Worm (Caenorhabditis elegans) whole organism, L1 larva: Measurements from ENCODE around the gene try-9.

Experiments
- C16A3.4 ChIP-seq: fragments of 150-350 bp; optimal IDR thresholded peaks from 2 replicates; lab custom pipeline; 2014; ENCODE audit warnings: missing biosample characterization, missing genetic modification characterization
- aly-2 ChIP-seq: fragments of 150-350 bp; optimal IDR thresholded peaks from 2 replicates; lab custom pipeline; 2014; ENCODE audit warnings: missing biosample characterization, missing genetic modification characterization
- ama-1 ChIP-seq: fragments of 150-350 bp; optimal IDR thresholded peaks from 2 replicates; lab custom pipeline; 2014
- lin-13 ChIP-seq: fragments of 150-350 bp; optimal IDR thresholded peaks from 2 replicates; lab custom pipeline; 2014; ENCODE audit warnings: missing biosample characterization, missing genetic modification reagents, missing genetic modification characterization
- mdl-1 ChIP-seq, 2 experiments: fragments of 150-350 bp; optimal IDR thresholded peaks; 2 replicates each; lab custom pipeline; 2014 to 2017; ENCODE audit warnings: missing biosample characterization in 2 of 2, missing genetic modification characterization in 2 of 2, inconsistent platforms in 1 of 2
- zag-1 ChIP-seq: fragments of 150-350 bp; optimal IDR thresholded peaks from 2 replicates; lab custom pipeline; 2014; ENCODE audit warnings: missing biosample characterization, missing genetic modification characterization
- ztf-11 ChIP-seq, 2 experiments: sonication (generic microtip); optimal IDR thresholded peaks; 2 replicates each; lab custom pipeline; 2016 to 2017; ENCODE audit warnings: missing genetic modification characterization in 2 of 2, missing biosample characterization in 1 of 2, missing compliant biosample characterization in 1 of 2

- no peak for TF ChIP-seq zag-1 (tag; lab: Kevin White, UChicago)
- TF ChIP-seq mdl-1 (tag; optimal IDR thresholded peaks at IDR 0.05; lab: Kevin White, UChicago) = no peak
- TF ChIP-seq C16A3.4 (tag; lab: Kevin White, UChicago) = no peak
- TF ChIP-seq ztf-11 (tag; optimal IDR thresholded peaks at IDR 0.05; lab: Kevin White, UChicago) = no peak
- no peak for TF ChIP-seq lin-13 (GFP tag; lab: Kevin White, UChicago)
- no peak for TF ChIP-seq aly-2 (tag; lab: Kevin White, UChicago)
- TF ChIP-seq ama-1 (lab: Kevin White, UChicago) = no peak
Measured at ce11 chrII:4337731-4338130, 30.3 kb upstream of the try-9 start.
